Worm (Caenorhabditis elegans): Measurements from ENCODE around the gene lpd-7.

- no peak for TF ChIP-seq daf-19 (GFP tag; conservative IDR thresholded peaks at IDR 0.05)
- TF ChIP-seq ceh-62 (tag; optimal IDR thresholded peaks at IDR 0.05): no peak
- TF ChIP-seq skn-1 (tag; optimal IDR thresholded peaks at IDR 0.05): no peak
- TF ChIP-seq ztf-11 (tag; optimal IDR thresholded peaks at IDR 0.05): no peak
Observed at ce11 chrIII:7618294-7618693, 45.1 kb downstream of the lpd-7 start.
